Fruit fly (Drosophila melanogaster) whole organism, pupa: Measurements from ENCODE around the gene Awh.
A peak's percentile ranks its signal among the peaks of the same experiment; 100 is the strongest.

ENCODE experiments used
- CG10348 ChIP-seq: fragments of 200-800 bp; sonication (Bioruptor generic); IDR thresholded peaks from 2 replicates; pipeline ENCODE4 v1.3.6; 2022; ENCODE audit warnings: missing biosample characterization, missing genetic modification characterization
- CG12605 ChIP-seq: fragments of 200-800 bp; sonication (Bioruptor generic); IDR thresholded peaks from 2 replicates; pipeline ENCODE4 v1.3.6; 2022; ENCODE audit warnings: missing biosample characterization, missing genetic modification characterization
- CG13204 ChIP-seq: fragments of 200-800 bp; sonication (Bioruptor generic); optimal IDR thresholded peaks from 2 replicates; lab custom pipeline; 2018; ENCODE audit warnings: missing biosample characterization, mild to moderate bottlenecking, missing genetic modification characterization, moderate library complexity
- CG14655 ChIP-seq: fragments of 200-800 bp; sonication (Bioruptor generic); optimal IDR thresholded peaks from 3 replicates; lab custom pipeline; 2017; ENCODE audit warnings: mild to moderate bottlenecking, missing biosample characterization, missing genetic modification reagents, missing genetic modification characterization
- CG15710 ChIP-seq: fragments of 200-800 bp; sonication (Bioruptor generic); optimal IDR thresholded peaks from 2 replicates; lab custom pipeline; 2018; ENCODE audit warnings: missing biosample characterization, mild to moderate bottlenecking, missing genetic modification characterization, moderate library complexity
- CG17806 ChIP-seq: fragments of 200-800 bp; sonication (Bioruptor generic); optimal IDR thresholded peaks from 2 replicates; lab custom pipeline; 2018; ENCODE audit warnings: missing biosample characterization, mild to moderate bottlenecking, missing genetic modification characterization, moderate library complexity
- CG32121 ChIP-seq: fragments of 200-800 bp; sonication (Bioruptor generic); IDR thresholded peaks from 2 replicates; pipeline ENCODE4 v1.3.6; 2022; ENCODE audit warnings: missing biosample characterization, missing genetic modification characterization
- CG34367 ChIP-seq: fragments of 200-800 bp; sonication (Bioruptor generic); optimal IDR thresholded peaks from 2 replicates; lab custom pipeline; 2018; ENCODE audit warnings: missing biosample characterization, mild to moderate bottlenecking, missing genetic modification characterization
- CG4496 ChIP-seq: fragments of 200-800 bp; sonication (Bioruptor generic); IDR thresholded peaks from 3 replicates; pipeline ENCODE4 v1.3.6; 2022; ENCODE audit warnings: missing biosample characterization, missing genetic modification characterization
- CG8159 ChIP-seq: fragments of 200-800 bp; sonication (Bioruptor generic); optimal IDR thresholded peaks from 3 replicates; lab custom pipeline; 2018; ENCODE audit warnings: missing biosample characterization, mild to moderate bottlenecking, missing genetic modification characterization, moderate library complexity
- CG8301 ChIP-seq: fragments of 200-800 bp; sonication (Bioruptor generic); optimal IDR thresholded peaks from 2 replicates; lab custom pipeline; 2018; ENCODE audit warnings: missing biosample characterization, mild to moderate bottlenecking, missing genetic modification characterization
- CG9948 ChIP-seq: fragments of 200-800 bp; sonication (Bioruptor generic); optimal IDR thresholded peaks from 2 replicates; lab custom pipeline; 2018; ENCODE audit warnings: missing biosample characterization, mild to moderate bottlenecking, missing genetic modification characterization, moderate library complexity
- D1 ChIP-seq: fragments of 200-800 bp; sonication (Bioruptor generic); optimal IDR thresholded peaks from 2 replicates; lab custom pipeline; 2018; ENCODE audit warnings: missing biosample characterization, mild to moderate bottlenecking, missing genetic modification characterization, moderate library complexity
- EcR ChIP-seq: fragments of 200-800 bp; sonication (Bioruptor generic); optimal IDR thresholded peaks from 3 replicates; lab custom pipeline; 2019; ENCODE audit warnings: missing biosample characterization, missing genetic modification characterization, mild to moderate bottlenecking, moderate library complexity, missing genetic modification reagents
- Ets98B ChIP-seq: fragments of 200-800 bp; sonication (Bioruptor generic); IDR thresholded peaks from 2 replicates; pipeline ENCODE4 v1.3.6; 2022; ENCODE audit warnings: missing biosample characterization, missing genetic modification characterization
- Pif1A ChIP-seq: fragments of 200-800 bp; sonication (Bioruptor generic); optimal IDR thresholded peaks from 3 replicates; lab custom pipeline; 2016; ENCODE audit warnings: missing biosample characterization, missing genetic modification characterization
- Pif1B ChIP-seq: fragments of 200-800 bp; sonication (Bioruptor generic); optimal IDR thresholded peaks from 3 replicates; lab custom pipeline; 2016; ENCODE audit warnings: missing biosample characterization, missing genetic modification characterization
- Snoo ChIP-seq: fragments of 200-800 bp; sonication (Bioruptor generic); optimal IDR thresholded peaks from 3 replicates; lab custom pipeline; 2017; ENCODE audit warnings: missing biosample characterization, mild to moderate bottlenecking, missing genetic modification characterization, inconsistent platforms
- fd96Ca ChIP-seq: fragments of 200-800 bp; sonication (Bioruptor generic); IDR thresholded peaks from 3 replicates; pipeline ENCODE4 v1.3.6; 2022; ENCODE audit warnings: missing biosample characterization, missing genetic modification characterization
- gl ChIP-seq: fragments of 200-800 bp; sonication (Bioruptor generic); optimal IDR thresholded peaks from 2 replicates; lab custom pipeline; 2018; ENCODE audit warnings: missing biosample characterization, mild to moderate bottlenecking, missing genetic modification characterization
- rn ChIP-seq: fragments of 200-800 bp; sonication (Bioruptor generic); IDR thresholded peaks from 2 replicates; pipeline ENCODE4 v1.3.6; 2022; ENCODE audit warnings: missing biosample characterization, missing genetic modification characterization

The Awh gene

DNA sequence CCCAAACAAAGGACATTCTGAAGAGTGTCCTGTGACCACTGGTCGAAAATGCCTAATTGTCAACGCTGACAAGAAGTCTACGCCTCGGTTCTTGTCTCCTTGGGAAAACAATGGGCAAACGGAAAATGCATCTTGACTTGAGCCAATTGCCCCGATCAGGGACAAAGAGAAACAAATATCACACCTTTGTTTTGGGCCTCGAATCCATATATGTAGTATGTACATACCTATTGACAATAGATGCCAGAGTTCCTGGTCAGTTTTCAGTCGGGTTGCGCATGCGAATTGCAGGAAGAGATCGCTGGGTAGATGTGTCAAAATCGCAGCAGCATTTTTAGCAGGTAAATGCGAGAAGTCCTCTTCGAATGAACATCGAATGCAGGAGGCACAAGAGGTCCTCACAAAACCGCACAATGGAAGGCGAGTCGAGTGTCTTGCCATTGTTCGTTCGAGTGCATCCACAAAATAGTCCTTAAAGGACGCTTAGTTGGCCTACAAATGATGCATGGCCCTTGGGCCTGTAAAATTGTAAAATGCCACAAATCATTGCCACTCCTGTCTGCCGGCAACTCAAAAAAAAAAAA is 2.8 kb downstream of the Awh start:
- no peak for TF ChIP-seq CG17806
- TF ChIP-seq Pif1B (GFP tag; lab: Kevin White, UChicago), result no peak
- TF ChIP-seq Ets98B (GFP tag; lab: Robert Waterston, UW), result no peak
- TF ChIP-seq rn (GFP tag; lab: Robert Waterston, UW), result no peak
- no peak for TF ChIP-seq CG12605 (GFP tag; lab: Robert Waterston, UW)
- no peak for TF ChIP-seq CG34367
- no peak for TF ChIP-seq CG14655 (GFP tag; lab: Kevin White, UChicago)
- TF ChIP-seq CG9948 (tag; lab: Kevin White, UChicago), result no peak
- no peak for TF ChIP-seq EcR (GFP tag; lab: Kevin White, UChicago)
- no peak for TF ChIP-seq CG8301 (tag; lab: Kevin White, UChicago)
- no peak for TF ChIP-seq CG4496 (GFP tag; lab: Robert Waterston, UW)
- no peak for TF ChIP-seq CG32121 (GFP tag; lab: Robert Waterston, UW)
- no peak for TF ChIP-seq D1
- no peak for TF ChIP-seq Snoo (tag; lab: Kevin White, UChicago)
- no peak for TF ChIP-seq CG10348 (GFP tag; lab: Robert Waterston, UW)
- no peak for TF ChIP-seq CG8159 (tag; lab: Kevin White, UChicago)
- no peak for TF ChIP-seq CG15710 (tag; lab: Kevin White, UChicago)
- TF ChIP-seq, all 21 proteins: peak for 0

DNA sequence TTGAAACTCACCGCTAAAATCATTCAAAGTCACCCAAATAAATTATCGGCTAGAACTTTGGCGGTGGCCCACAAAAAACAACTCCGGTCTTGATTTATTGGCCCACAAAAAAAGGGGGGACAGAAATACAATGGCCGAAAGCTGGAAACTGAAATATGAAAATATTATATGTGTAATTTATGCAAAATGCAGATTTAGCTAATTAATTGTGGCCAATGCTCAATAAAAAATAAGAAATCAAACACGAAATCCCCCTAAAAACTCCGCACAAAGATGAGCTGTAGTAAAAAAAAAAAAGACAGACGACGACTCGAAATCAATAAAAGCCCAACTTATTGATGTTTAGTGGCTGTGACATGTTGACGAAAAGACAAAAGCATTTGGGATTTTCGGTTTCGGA is 3.8 kb downstream of the Awh start:
- TF ChIP-seq CG13204 (GFP tag; lab: Kevin White, UChicago), result no peak
- no peak for TF ChIP-seq gl (tag; lab: Kevin White, UChicago)
- TF ChIP-seq CG10348 (GFP tag; lab: Robert Waterston, UW), result no peak
- no peak for TF ChIP-seq D1
- no peak for TF ChIP-seq CG14655 (GFP tag; lab: Kevin White, UChicago)
- no peak for TF ChIP-seq CG9948 (tag; lab: Kevin White, UChicago)

DNA sequence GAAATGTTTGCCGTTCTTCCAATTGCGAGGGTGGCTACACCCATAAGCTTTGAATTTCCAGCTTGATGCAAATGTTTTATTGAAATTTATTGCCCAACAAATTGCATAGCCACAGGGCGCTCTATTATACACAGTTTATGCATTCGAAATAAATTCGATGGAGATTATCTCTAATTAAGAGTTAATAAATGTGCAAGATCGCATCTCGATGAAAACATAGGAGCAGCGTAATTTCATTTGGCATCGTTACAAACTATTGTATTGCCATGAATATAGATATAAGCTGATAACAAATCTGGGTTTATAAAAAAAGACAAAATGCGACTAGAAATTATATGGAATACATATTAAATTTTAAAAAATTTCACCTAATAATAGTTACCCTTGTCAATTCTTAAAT is 4.5 kb downstream of the Awh start:
- no peak for TF ChIP-seq EcR (GFP tag; lab: Kevin White, UChicago)
- no peak for TF ChIP-seq CG17806
- TF ChIP-seq, all 21 proteins: peak for 0

DNA sequence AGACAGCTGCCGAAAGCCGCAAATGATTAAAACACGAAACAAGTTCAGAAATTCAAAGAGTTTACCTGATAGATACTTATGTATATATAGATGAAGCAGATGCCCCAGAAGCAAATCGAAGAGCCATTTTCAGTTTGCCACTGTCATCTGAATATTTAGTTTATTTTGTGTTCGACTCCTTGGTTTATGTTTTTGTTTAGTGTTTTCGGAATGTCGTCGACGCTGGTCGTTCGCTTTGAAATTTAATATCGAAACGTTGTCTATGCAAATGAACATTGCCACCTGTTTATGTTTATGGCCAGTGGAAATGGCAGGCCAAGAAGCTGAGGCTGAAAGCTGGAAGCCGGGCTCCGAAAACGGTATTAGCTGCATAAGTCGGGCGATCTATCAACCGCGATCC is 5.0 kb downstream of the Awh start:
- no peak for TF ChIP-seq CG8301 (tag; lab: Kevin White, UChicago)
- no peak for TF ChIP-seq CG14655 (GFP tag; lab: Kevin White, UChicago)
- no peak for TF ChIP-seq Snoo (tag; lab: Kevin White, UChicago)
- TF ChIP-seq Pif1B (GFP tag; lab: Kevin White, UChicago), result no peak
- no peak for TF ChIP-seq CG17806
- no peak for TF ChIP-seq D1
- TF ChIP-seq Pif1A (GFP tag; lab: Kevin White, UChicago), result no peak
- TF ChIP-seq gl (tag; lab: Kevin White, UChicago), result no peak

DNA sequence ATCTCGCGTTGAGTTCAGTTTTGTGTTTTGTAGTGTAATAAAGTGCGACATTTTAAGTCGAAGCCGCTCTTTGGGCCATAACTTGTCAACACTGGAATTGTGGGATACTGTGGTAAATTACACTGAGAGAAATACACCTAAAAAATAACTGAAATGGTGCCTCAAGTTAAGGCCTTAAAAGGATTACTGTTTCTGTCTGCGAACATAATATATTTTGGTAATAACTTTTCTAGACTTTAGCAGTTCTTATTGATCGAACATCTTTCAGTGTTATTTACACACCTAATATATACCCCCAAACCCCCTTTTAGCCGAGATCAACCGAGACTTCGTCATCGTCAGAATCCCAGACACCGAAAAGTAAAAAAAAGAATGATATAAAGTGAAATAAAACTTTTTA is 5.8 kb downstream of the Awh start:
- TF ChIP-seq Ets98B (GFP tag; lab: Robert Waterston, UW), result no peak
- peak; percentile 59 for TF ChIP-seq CG8159 (tag; lab: Kevin White, UChicago)
- TF ChIP-seq CG15710 (tag; lab: Kevin White, UChicago), result peak; percentile 59
- TF ChIP-seq Pif1B (GFP tag; lab: Kevin White, UChicago), result peak; percentile 24
- TF ChIP-seq gl (tag; lab: Kevin White, UChicago), result no peak
- TF ChIP-seq CG8301 (tag; lab: Kevin White, UChicago), result peak; percentile 1
- peak; percentile 30 for TF ChIP-seq CG34367
- TF ChIP-seq CG17806, result peak; percentile 40
- TF ChIP-seq Pif1A (GFP tag; lab: Kevin White, UChicago), result peak; percentile 17
- peak; percentile 30 for TF ChIP-seq CG9948 (tag; lab: Kevin White, UChicago)

DNA sequence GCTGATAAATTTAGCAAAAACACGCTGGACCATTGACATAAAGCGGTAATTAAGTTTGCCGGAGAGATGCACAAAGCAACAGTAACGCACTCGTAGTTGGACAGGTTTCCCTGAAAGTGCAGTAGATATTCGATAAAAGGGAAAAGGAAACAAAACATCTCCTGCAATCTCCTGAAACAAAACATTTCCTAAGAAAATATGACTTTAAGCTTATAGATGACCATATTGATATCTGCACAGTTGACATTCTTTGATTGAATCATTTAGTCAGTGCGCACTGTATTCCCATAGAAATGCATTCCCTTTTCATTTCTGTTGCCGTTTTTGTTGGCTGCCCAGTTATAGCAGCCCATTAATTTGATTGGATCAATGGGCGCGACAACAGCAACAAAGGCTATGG is 6.8 kb downstream of the Awh start:
- TF ChIP-seq CG34367 (peak; percentile 81), CG9948 (tag; lab: Kevin White, UChicago) (peak; percentile 45), Pif1A (GFP tag; lab: Kevin White, UChicago) (peak; percentile 37), D1 (no peak), CG8159 (tag; lab: Kevin White, UChicago) (peak; percentile 73), CG4496 (GFP tag; lab: Robert Waterston, UW) (no peak; the same call in 1 of the 3 replicates), CG15710 (tag; lab: Kevin White, UChicago) (peak; percentile 83), CG8301 (tag; lab: Kevin White, UChicago) (no peak), CG12605 (GFP tag; lab: Robert Waterston, UW) (0 out of 2 replicates have a peak, but pooled peaks have one; percentile 12), EcR (GFP tag; lab: Kevin White, UChicago) (no peak), CG10348 (GFP tag; lab: Robert Waterston, UW) (no peak), CG13204 (GFP tag; lab: Kevin White, UChicago) (peak; percentile 68), fd96Ca (GFP tag; lab: Robert Waterston, UW) (no peak), rn (GFP tag; lab: Robert Waterston, UW) (peak; percentile 28; the same call in 1 of the 2 replicates), Ets98B (GFP tag; lab: Robert Waterston, UW) (no peak; the same call in 1 of the 2 replicates), CG32121 (GFP tag; lab: Robert Waterston, UW) (no peak), gl (tag; lab: Kevin White, UChicago) (no peak), Pif1B (GFP tag; lab: Kevin White, UChicago) (peak; percentile 37), CG14655 (GFP tag; lab: Kevin White, UChicago) (peak; percentile 30), CG17806 (peak; percentile 55), Snoo (tag; lab: Kevin White, UChicago) (no peak)
- TF ChIP-seq, all 21 proteins: peak for 11
